Worm (Caenorhabditis elegans) whole organism, late embryonic: ENCODE results near the gene nhr-128.

ENCODE experiments used
- ama-1 ChIP-seq: fragments of 150-350 bp; optimal IDR thresholded peaks from 2 replicates; lab custom pipeline; 2014
- ceh-45 ChIP-seq: fragments of 200-800 bp; sonication (Bioruptor generic); IDR thresholded peaks from 2 replicates; pipeline ENCODE4 v1.3.6; 2022; ENCODE audit warnings: missing genetic modification reagents, missing genetic modification characterization, missing compliant biosample characterization
- ceh-9 ChIP-seq: sonication (generic microtip); optimal IDR thresholded peaks from 2 replicates; lab custom pipeline; 2016; ENCODE audit warnings: mild to moderate bottlenecking, missing genetic modification characterization, inconsistent platforms, missing compliant biosample characterization
- dve-1 ChIP-seq: sonication (generic microtip); optimal IDR thresholded peaks from 2 replicates; lab custom pipeline; 2017; ENCODE audit warnings: antibody characterized with exemption, mild to moderate bottlenecking, missing genetic modification characterization, missing compliant biosample characterization
- fkh-10 ChIP-seq: fragments of 150-350 bp; optimal IDR thresholded peaks from 2 replicates; lab custom pipeline; 2014; ENCODE audit warnings: missing biosample characterization, missing genetic modification reagents, missing genetic modification characterization
- hlh-30 ChIP-seq: sonication (generic microtip); optimal IDR thresholded peaks from 2 replicates; lab custom pipeline; 2017; ENCODE audit warnings: antibody characterized with exemption, missing genetic modification characterization, missing compliant biosample characterization; ENCODE audit not compliant: insufficient read depth
- hlh-8 ChIP-seq: sonication (generic microtip); optimal IDR thresholded peaks from 2 replicates; lab custom pipeline; 2016; ENCODE audit warnings: missing genotype, missing genetic modification characterization, missing compliant biosample characterization
- pha-2 ChIP-seq: sonication (generic microtip); optimal IDR thresholded peaks from 2 replicates; lab custom pipeline; 2017; ENCODE audit warnings: mild to moderate bottlenecking, missing genetic modification characterization, missing compliant biosample characterization
- pqm-1 ChIP-seq: sonication (generic microtip); optimal IDR thresholded peaks from 2 replicates; lab custom pipeline; 2016; ENCODE audit warnings: missing genetic modification characterization, missing compliant biosample characterization
- syd-9 ChIP-seq: sonication (generic microtip); optimal IDR thresholded peaks from 2 replicates; lab custom pipeline; 2016; ENCODE audit warnings: mild to moderate bottlenecking, missing genetic modification characterization, moderate library complexity, missing compliant biosample characterization
- unc-3 ChIP-seq, 2 experiments: fragments of 200-800 bp in 1 of 2; sonication (Bioruptor generic) in 1 of 2; sonication (generic microtip) in 1 of 2; conservative IDR thresholded peaks in 1 of 2; optimal IDR thresholded peaks in 1 of 2; 2 replicates each; pipeline versions ENCODE4 v1.3.6 to Lab custom; 2016 to 2022; ENCODE audit warnings: missing compliant biosample characterization in 2 of 2, missing genetic modification characterization in 2 of 2, missing genetic modification reagents in 1 of 2

- TF ChIP-seq syd-9 (tag; lab: Kevin White, UChicago) (no peak), ceh-9 (tag; lab: Kevin White, UChicago) (no peak), hlh-30 (no peak), ama-1 (lab: Kevin White, UChicago) (no peak), pqm-1 (tag; lab: Kevin White, UChicago) (no peak), fkh-10 (no peak), unc-3 (GFP tag; conservative IDR thresholded peaks at IDR 0.05; lab: Robert Waterston, UW) (no peak), unc-3 (tag; optimal IDR thresholded peaks at IDR 0.05; lab: Kevin White, UChicago) (no peak), pha-2 (tag; lab: Kevin White, UChicago) (no peak), dve-1 (tag; lab: Kevin White, UChicago) (no peak), ceh-45 (GFP tag; lab: Robert Waterston, UW) (no peak), hlh-8 (no peak)
These were observed 11.3 kb downstream of the nhr-128 start, which contains the start of gene nhr-96 for ce11 chrV:2233177-2233576.
